Worm (Caenorhabditis elegans) whole organism, young adult: ENCODE results near the gene pha-1.
A peak's percentile ranks its signal among the peaks of the same experiment; 100 is the strongest.

Source experiments
- B0019.2 ChIP-seq: fragments of 200-800 bp; sonication (Bioruptor generic); conservative IDR thresholded peaks from 2 replicates; pipeline ENCODE4 v1.3.6; 2022; ENCODE audit warnings: missing genetic modification reagents, missing genetic modification characterization, missing compliant biosample characterization
- D2030.7 ChIP-seq: fragments of 200-800 bp; sonication (Bioruptor generic); IDR thresholded peaks from 2 replicates; pipeline ENCODE4 v1.3.6; 2022; ENCODE audit warnings: missing genetic modification reagents, missing genetic modification characterization, missing compliant biosample characterization
- F22D6.2 ChIP-seq: sonication (generic microtip); optimal IDR thresholded peaks from 2 replicates; lab custom pipeline; 2016; ENCODE audit warnings: mild to moderate bottlenecking, missing genetic modification characterization, missing compliant biosample characterization
- F23B12.7 ChIP-seq: sonication (generic microtip); optimal IDR thresholded peaks from 2 replicates; lab custom pipeline; 2017; ENCODE audit warnings: missing genetic modification characterization, mild to moderate bottlenecking, missing compliant biosample characterization, antibody characterized with exemption, moderate library complexity; ENCODE audit not compliant: insufficient read depth
- F39B2.1 ChIP-seq: fragments of 200-800 bp; sonication (Bioruptor generic); IDR thresholded peaks from 2 replicates; pipeline ENCODE4 v1.3.6; 2022; ENCODE audit warnings: missing genetic modification reagents, missing genetic modification characterization, missing compliant biosample characterization
- F55B11.4 ChIP-seq: sonication (generic microtip); optimal IDR thresholded peaks from 2 replicates; lab custom pipeline; 2016; ENCODE audit warnings: missing compliant biosample characterization, missing genetic modification characterization, borderline replicate concordance; ENCODE audit not compliant: insufficient read depth
- K11D2.4 ChIP-seq: fragments of 200-800 bp; sonication (Bioruptor generic); IDR thresholded peaks from 2 replicates; pipeline ENCODE4 v1.3.6; 2022; ENCODE audit warnings: missing genetic modification reagents, missing genetic modification characterization, missing compliant biosample characterization
- K12H6.12 ChIP-seq: fragments of 200-800 bp; sonication (Bioruptor generic); optimal IDR thresholded peaks from 2 replicates; lab custom pipeline; 2018; ENCODE audit warnings: mild to moderate bottlenecking, missing genetic modification characterization, missing compliant biosample characterization
- akir-1 ChIP-seq: fragments of 200-800 bp; sonication (Bioruptor generic); optimal IDR thresholded peaks from 2 replicates; lab custom pipeline; 2018; ENCODE audit warnings: mild to moderate bottlenecking, missing genetic modification characterization, moderate library complexity, missing compliant biosample characterization
- aptf-2 ChIP-seq: fragments of 200-800 bp; sonication (Bioruptor generic); conservative IDR thresholded peaks from 2 replicates; pipeline ENCODE4 v1.3.6; 2022; ENCODE audit warnings: missing genetic modification reagents, missing genetic modification characterization, missing compliant biosample characterization
- aptf-3 ChIP-seq: fragments of 200-800 bp; sonication (Bioruptor generic); IDR thresholded peaks from 2 replicates; pipeline ENCODE4 v1.3.6; 2022; ENCODE audit warnings: missing genetic modification characterization, missing compliant biosample characterization
- attf-3 ChIP-seq: fragments of 200-800 bp; sonication (Bioruptor generic); conservative IDR thresholded peaks from 2 replicates; pipeline ENCODE4 v1.3.6; 2022; ENCODE audit warnings: missing genetic modification reagents, missing genetic modification characterization, missing compliant biosample characterization
- attf-5 ChIP-seq: fragments of 200-800 bp; sonication (Bioruptor generic); optimal IDR thresholded peaks from 2 replicates; lab custom pipeline; 2018; ENCODE audit warnings: mild to moderate bottlenecking, missing genetic modification characterization, missing compliant biosample characterization
- attf-6 ChIP-seq: fragments of 200-800 bp; sonication (Bioruptor generic); IDR thresholded peaks from 2 replicates; pipeline ENCODE4 v1.3.6; 2022; ENCODE audit warnings: missing genetic modification reagents, missing genetic modification characterization, missing compliant biosample characterization
- bed-2 ChIP-seq: fragments of 200-800 bp; sonication (Bioruptor generic); IDR thresholded peaks from 2 replicates; pipeline ENCODE4 v1.3.6; 2022; ENCODE audit warnings: missing genetic modification reagents, missing genetic modification characterization, missing compliant biosample characterization
- ccch-3 ChIP-seq: fragments of 200-800 bp; sonication (Bioruptor generic); optimal IDR thresholded peaks from 2 replicates; lab custom pipeline; 2018; ENCODE audit warnings: mild to moderate bottlenecking, missing genetic modification characterization, missing compliant biosample characterization
- cebp-1 ChIP-seq, 2 experiments: fragments of 200-800 bp in 1 of 2; sonication (Bioruptor generic) in 1 of 2; sonication (generic microtip) in 1 of 2; IDR thresholded peaks in 1 of 2; optimal IDR thresholded peaks in 1 of 2; 2 replicates each; pipeline versions ENCODE4 v1.3.6 to Lab custom; 2017 to 2022; ENCODE audit warnings: missing compliant biosample characterization in 2 of 2, missing genetic modification characterization in 2 of 2, mild to moderate bottlenecking in 1 of 2, missing genetic modification reagents in 1 of 2, moderate library complexity in 1 of 2
- ceh-100 ChIP-seq: fragments of 200-800 bp; sonication (Bioruptor generic); IDR thresholded peaks from 2 replicates; pipeline ENCODE4 v1.3.6; 2022; ENCODE audit warnings: missing genetic modification reagents, missing genetic modification characterization, missing compliant biosample characterization
- ceh-27 ChIP-seq: fragments of 200-800 bp; sonication (Bioruptor generic); optimal IDR thresholded peaks from 2 replicates; lab custom pipeline; 2018; ENCODE audit warnings: mild to moderate bottlenecking, missing genetic modification characterization, moderate library complexity, missing compliant biosample characterization
- dox-1 ChIP-seq: fragments of 200-800 bp; sonication (Bioruptor generic); IDR thresholded peaks from 2 replicates; pipeline ENCODE4 v1.3.6; 2022; ENCODE audit warnings: missing genetic modification reagents, missing genetic modification characterization, missing compliant biosample characterization
- dpl-1 ChIP-seq: fragments of 150-350 bp; optimal IDR thresholded peaks from 2 replicates; lab custom pipeline; 2014; ENCODE audit warnings: missing biosample characterization, missing genetic modification reagents, missing genetic modification characterization
- hmg-1.2 ChIP-seq: fragments of 200-800 bp; sonication (Bioruptor generic); IDR thresholded peaks from 2 replicates; pipeline ENCODE4 v1.3.6; 2022; ENCODE audit warnings: missing genetic modification reagents, missing genetic modification characterization, missing compliant biosample characterization
- hrde-1 ChIP-seq: sonication (generic microtip); optimal IDR thresholded peaks from 2 replicates; lab custom pipeline; 2016; ENCODE audit warnings: missing genetic modification characterization, mild to moderate bottlenecking, missing compliant biosample characterization, moderate library complexity, missing genotype, missing genetic modification reagents, borderline replicate concordance
- hsf-1 ChIP-seq: fragments of 200-800 bp; sonication (Bioruptor generic); IDR thresholded peaks from 2 replicates; pipeline ENCODE4 v1.3.6; 2022; ENCODE audit warnings: missing genetic modification reagents, missing genetic modification characterization, missing compliant biosample characterization
- lag-1 ChIP-seq: fragments of 200-800 bp; sonication (Bioruptor generic); IDR thresholded peaks from 2 replicates; pipeline ENCODE4 v1.3.6; 2022; ENCODE audit warnings: missing genetic modification reagents, missing genetic modification characterization, missing compliant biosample characterization
- madf-10 ChIP-seq: sonication (generic microtip); optimal IDR thresholded peaks from 2 replicates; lab custom pipeline; 2016; ENCODE audit warnings: mild to moderate bottlenecking, missing genetic modification characterization, missing compliant biosample characterization
- madf-3 ChIP-seq: fragments of 200-800 bp; sonication (Bioruptor generic); IDR thresholded peaks from 2 replicates; pipeline ENCODE4 v1.3.6; 2022; ENCODE audit warnings: missing genetic modification reagents, missing genetic modification characterization, missing compliant biosample characterization
- madf-6 ChIP-seq: fragments of 200-800 bp; sonication (Bioruptor generic); IDR thresholded peaks from 2 replicates; pipeline ENCODE4 v1.3.6; 2022; ENCODE audit warnings: missing genetic modification reagents, missing genetic modification characterization, missing compliant biosample characterization
- mcd-1 ChIP-seq: fragments of 200-800 bp; sonication (Bioruptor generic); IDR thresholded peaks from 2 replicates; pipeline ENCODE4 v1.3.6; 2022; ENCODE audit warnings: missing genetic modification reagents, missing genetic modification characterization, missing compliant biosample characterization
- mel-28 ChIP-seq: sonication (generic microtip); optimal IDR thresholded peaks from 2 replicates; lab custom pipeline; 2016; ENCODE audit warnings: borderline replicate concordance, mild to moderate bottlenecking, missing genetic modification characterization, missing compliant biosample characterization
- mes-4 ChIP-seq: sonication (generic microtip); optimal IDR thresholded peaks from 2 replicates; lab custom pipeline; 2016; ENCODE audit warnings: missing genotype, missing genetic modification characterization, missing compliant biosample characterization
- nhr-90 ChIP-seq: sonication (generic microtip); optimal IDR thresholded peaks from 2 replicates; lab custom pipeline; 2016; ENCODE audit warnings: missing genotype, mild to moderate bottlenecking, missing genetic modification characterization, missing compliant biosample characterization
- snpc-4 ChIP-seq, 5 experiments: fragments of 150-350 bp in 1 of 5; sonication (generic microtip) in 4 of 5; optimal IDR thresholded peaks; 2 replicates each; lab custom pipeline; 2014 to 2018; ENCODE audit warnings: missing genetic modification characterization in 5 of 5, missing biosample characterization in 3 of 5, antibody characterized with exemption in 2 of 5, mild to moderate bottlenecking in 2 of 5, missing compliant biosample characterization in 2 of 5, missing genotype in 2 of 5, moderate library complexity in 2 of 5, missing genetic modification reagents in 1 of 5
- tlf-1 ChIP-seq: fragments of 200-800 bp; sonication (Bioruptor generic); optimal IDR thresholded peaks from 2 replicates; lab custom pipeline; 2018; ENCODE audit warnings: mild to moderate bottlenecking, missing genetic modification characterization, missing compliant biosample characterization
- unc-130 ChIP-seq: sonication (generic microtip); optimal IDR thresholded peaks from 2 replicates; lab custom pipeline; 2016; ENCODE audit warnings: missing genetic modification reagents, missing genetic modification characterization, missing compliant biosample characterization
- zfh-2 ChIP-seq: fragments of 200-800 bp; sonication (Bioruptor generic); conservative IDR thresholded peaks from 2 replicates; pipeline ENCODE4 v1.3.6; 2022; ENCODE audit warnings: missing genetic modification reagents, missing genetic modification characterization, missing compliant biosample characterization
- zim-3 ChIP-seq: sonication (generic microtip); optimal IDR thresholded peaks from 2 replicates; lab custom pipeline; 2017; ENCODE audit warnings: mild to moderate bottlenecking, missing genetic modification characterization, moderate library complexity, missing compliant biosample characterization
- ztf-25 ChIP-seq: fragments of 200-800 bp; sonication (Bioruptor generic); IDR thresholded peaks from 2 replicates; pipeline ENCODE4 v1.3.6; 2022; ENCODE audit warnings: missing genetic modification reagents, missing genetic modification characterization, missing compliant biosample characterization
- ztf-28 ChIP-seq: fragments of 200-800 bp; sonication (Bioruptor generic); IDR thresholded peaks from 2 replicates; pipeline ENCODE4 v1.3.6; 2022; ENCODE audit warnings: missing genetic modification reagents, missing genetic modification characterization, missing compliant biosample characterization
- ztf-3 ChIP-seq: fragments of 200-800 bp; sonication (Bioruptor generic); optimal IDR thresholded peaks from 2 replicates; lab custom pipeline; 2018; ENCODE audit warnings: mild to moderate bottlenecking, missing genetic modification characterization, missing compliant biosample characterization

pha-1 gene

DNA sequence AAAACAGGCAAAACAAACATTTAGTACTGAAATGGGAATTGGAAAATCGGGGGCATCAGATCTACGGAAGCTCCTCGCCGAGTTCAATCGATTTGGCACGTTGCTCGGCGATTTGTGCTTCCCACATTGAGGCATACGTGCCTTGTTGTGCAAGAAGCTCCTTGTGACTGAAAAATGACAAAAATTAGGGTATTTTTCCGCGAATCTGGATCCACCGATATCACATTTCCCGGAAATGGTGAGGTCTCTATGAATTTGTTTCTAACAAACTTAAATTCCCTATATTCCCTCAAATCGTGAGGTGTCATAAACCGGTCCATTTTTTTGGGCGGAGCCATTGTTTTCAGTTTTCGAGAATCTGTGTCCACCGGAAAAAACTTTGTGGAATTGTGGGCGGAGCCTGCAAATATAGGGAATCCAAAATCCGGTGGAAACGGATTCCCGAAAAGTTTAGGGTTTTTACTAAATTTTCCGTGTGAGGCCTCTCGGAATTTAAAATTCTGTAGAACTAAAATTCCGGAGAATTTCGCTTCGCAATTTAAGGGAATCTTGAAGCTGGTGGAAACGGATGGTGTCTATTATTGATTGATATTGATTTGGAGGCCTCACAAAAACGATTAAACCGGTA lies 39.8 kb upstream of the pha-1 start:
- TF ChIP-seq unc-130 (GFP tag; lab: Kevin White, UChicago) (peak; percentile 89), madf-3 (GFP tag; lab: Robert Waterston, UW) (peak; percentile 15; the same call in 1 of the 2 replicates), F55B11.4 (no peak), nhr-90 (tag; lab: Kevin White, UChicago) (no peak), dpl-1 (GFP tag; lab: Kevin White, UChicago) (no peak), hsf-1 (GFP tag; lab: Robert Waterston, UW) (no peak), attf-3 (GFP tag; lab: Robert Waterston, UW) (peak; percentile 47), madf-10 (tag; lab: Kevin White, UChicago) (peak; percentile 23), ccch-3 (peak; percentile 26), ztf-3 (GFP tag; lab: Kevin White, UChicago) (no peak), mcd-1 (GFP tag; lab: Robert Waterston, UW) (no peak; the same call in 1 of the 2 replicates), mel-28 (tag; lab: Kevin White, UChicago) (no peak), hrde-1 (tag; lab: Kevin White, UChicago) (no peak), D2030.7 (GFP tag; lab: Robert Waterston, UW) (peak; percentile 42; the same call in 1 of the 2 replicates), ztf-25 (0 out of 2 replicates have a peak, but pooled peaks have one; percentile 68), F22D6.2 (tag; lab: Kevin White, UChicago) (peak; percentile 24), aptf-2 (peak; percentile 65; the same call in 1 of the 2 replicates), hmg-1.2 (no peak), zim-3 (tag; lab: Kevin White, UChicago) (peak; percentile 83), mes-4 (tag; lab: Kevin White, UChicago) (no peak), zfh-2 (GFP tag; lab: Robert Waterston, UW) (no peak), dox-1 (GFP tag; lab: Robert Waterston, UW) (peak; percentile 72), cebp-1 (GFP tag; IDR thresholded peaks at IDR 0.05; lab: Robert Waterston, UW) (0 out of 2 replicates have a peak, but pooled peaks have one; percentile 12), cebp-1 (tag; optimal IDR thresholded peaks at IDR 0.05; lab: Kevin White, UChicago) (no peak), akir-1 (GFP tag; lab: Kevin White, UChicago) (peak; percentile 87), F39B2.1 (GFP tag; lab: Robert Waterston, UW) (no peak), K11D2.4 (GFP tag; lab: Robert Waterston, UW) (peak; percentile 54), K12H6.12 (tag; lab: Kevin White, UChicago) (peak; percentile 34), F23B12.7 (tag; lab: Kevin White, UChicago) (no peak), attf-6 (GFP tag; lab: Robert Waterston, UW) (no peak), lag-1 (GFP tag; lab: Robert Waterston, UW) (no peak), madf-6 (GFP tag; lab: Robert Waterston, UW) (0 out of 2 replicates have a peak, but pooled peaks have one; percentile 13), bed-2 (GFP tag; lab: Robert Waterston, UW) (peak; percentile 84), aptf-3 (no peak), attf-5 (GFP tag; lab: Kevin White, UChicago) (peak; percentile 9), B0019.2 (0 out of 2 replicates have a peak, but pooled peaks have one; percentile 20), snpc-4 (GFP tag; optimal IDR thresholded peaks at IDR 0.05; lab: Kevin White, UChicago) (no peak), snpc-4 (tag; optimal IDR thresholded peaks at IDR 0.05; lab: Kevin White, UChicago) (peak in 1 of 4 experiments; percentile 12), ztf-28 (GFP tag; lab: Robert Waterston, UW) (peak; percentile 64; the same call in 1 of the 2 replicates), tlf-1 (no peak), ceh-100 (GFP tag; lab: Robert Waterston, UW) (peak; percentile 91), ceh-27 (GFP tag; lab: Kevin White, UChicago) (peak; percentile 41)
